Worm (Caenorhabditis elegans): ENCODE data around the gene rpl-23.

The rpl-23 gene

DNA sequence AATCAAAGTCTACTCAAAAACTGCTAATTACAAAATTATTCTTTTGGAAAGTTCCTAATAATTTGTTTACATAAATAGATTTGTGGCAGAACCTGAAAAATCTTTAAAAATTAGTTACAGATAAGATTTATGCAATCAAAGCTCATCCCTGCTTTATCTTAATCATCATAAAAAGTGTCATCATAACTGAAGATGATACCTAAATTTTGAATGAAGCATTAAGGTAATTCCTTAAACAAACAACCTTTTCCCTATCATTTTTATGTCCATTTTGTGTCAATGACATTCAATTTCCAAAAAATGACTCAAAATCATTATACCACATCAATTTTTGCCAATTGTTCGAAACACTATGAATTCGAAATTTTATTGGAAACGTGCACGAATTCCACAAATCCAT is 31.8 kb upstream of the rpl-23 start, which contains the start of gene B0244.6:
Gene B0244.6 (plus strand): TSS at position 301 of the 400 bp plus-strand sequence.
- TF ChIP-seq lag-1 (GFP tag; IDR thresholded peaks at IDR 0.05): no peak

DNA sequence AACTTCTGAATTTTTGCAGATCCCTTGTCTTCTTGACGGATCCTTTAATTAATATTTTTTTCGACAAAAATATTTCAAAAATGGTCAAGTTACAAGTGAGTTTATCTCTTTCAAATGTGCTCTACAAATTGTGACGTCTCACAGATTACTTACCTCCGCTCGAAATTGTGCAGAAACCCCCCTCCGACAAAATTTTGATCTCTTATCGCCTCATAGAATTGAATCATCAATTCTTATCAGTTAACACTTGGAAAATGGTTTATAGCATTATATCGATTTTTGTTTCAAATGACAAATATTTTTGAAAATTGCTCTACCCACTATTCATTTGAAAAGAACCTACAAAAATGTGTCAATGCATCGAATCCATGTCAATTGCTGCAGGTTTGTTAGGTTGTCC is 29.0 kb upstream of the rpl-23 start, which contains the start of gene B0244.10:
Gene B0244.10 (plus strand): TSS at position 254 of the 400 bp plus-strand sequence.
- TF ChIP-seq lin-40 (tag; optimal IDR thresholded peaks at IDR 0.05) (no peak), nhr-80 (tag; optimal IDR thresholded peaks at IDR 0.05) (peak; percentile 49)

DNA sequence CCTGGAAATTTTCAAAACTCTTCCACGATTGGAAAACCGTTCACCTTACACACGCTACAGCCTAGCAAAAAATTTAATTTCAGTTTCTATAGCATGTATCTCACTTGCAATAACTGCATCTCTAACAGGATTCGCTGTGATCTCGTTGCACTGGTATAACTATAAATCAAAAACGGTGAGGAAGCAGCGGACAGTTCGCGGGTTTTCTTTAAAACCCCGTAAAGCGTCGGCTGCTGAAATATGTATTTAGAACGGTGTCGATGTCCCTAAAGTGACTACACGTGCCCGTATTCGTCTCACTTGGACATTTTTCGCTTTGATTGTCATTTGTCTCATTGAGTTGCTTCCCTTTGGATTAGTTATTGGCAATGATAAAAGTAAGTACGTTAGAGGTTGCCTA is 28.4 kb upstream of the rpl-23 start:
- TF ChIP-seq snpc-4 (GFP tag; optimal IDR thresholded peaks at IDR 0.05): no peak
- peak in 2 of 4 experiments; percentile 45 to 66 for TF ChIP-seq snpc-4 (tag; optimal IDR thresholded peaks at IDR 0.05)
- no peak for TF ChIP-seq ceh-79 (tag; optimal IDR thresholded peaks at IDR 0.05)

DNA sequence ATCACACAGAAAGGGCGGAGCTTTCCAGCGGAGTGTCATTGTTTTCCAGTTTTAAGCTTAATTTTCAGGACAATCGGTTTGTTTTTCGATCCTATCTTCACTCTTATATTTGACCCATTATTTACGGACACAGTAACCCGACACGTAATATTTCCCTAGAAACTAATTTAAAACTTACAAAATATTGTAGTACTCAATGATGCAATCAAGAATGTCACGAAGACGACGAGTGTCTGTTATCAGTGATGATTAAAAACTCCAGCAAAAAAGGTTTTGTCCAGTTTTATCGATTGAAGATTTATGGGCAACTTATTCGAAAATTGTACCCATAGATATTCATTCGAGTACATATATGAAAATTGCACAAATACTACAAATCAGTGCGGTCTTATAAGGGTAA is 27.0 kb upstream of the rpl-23 start, which contains the start of gene B0244.17:
Gene B0244.17 (plus strand): TSS at position 301 of the 400 bp plus-strand sequence.
- TF ChIP-seq ztf-28 (GFP tag; IDR thresholded peaks at IDR 0.05): no peak
- peak; percentile 0 for TF ChIP-seq nhr-80 (tag; optimal IDR thresholded peaks at IDR 0.05)

DNA sequence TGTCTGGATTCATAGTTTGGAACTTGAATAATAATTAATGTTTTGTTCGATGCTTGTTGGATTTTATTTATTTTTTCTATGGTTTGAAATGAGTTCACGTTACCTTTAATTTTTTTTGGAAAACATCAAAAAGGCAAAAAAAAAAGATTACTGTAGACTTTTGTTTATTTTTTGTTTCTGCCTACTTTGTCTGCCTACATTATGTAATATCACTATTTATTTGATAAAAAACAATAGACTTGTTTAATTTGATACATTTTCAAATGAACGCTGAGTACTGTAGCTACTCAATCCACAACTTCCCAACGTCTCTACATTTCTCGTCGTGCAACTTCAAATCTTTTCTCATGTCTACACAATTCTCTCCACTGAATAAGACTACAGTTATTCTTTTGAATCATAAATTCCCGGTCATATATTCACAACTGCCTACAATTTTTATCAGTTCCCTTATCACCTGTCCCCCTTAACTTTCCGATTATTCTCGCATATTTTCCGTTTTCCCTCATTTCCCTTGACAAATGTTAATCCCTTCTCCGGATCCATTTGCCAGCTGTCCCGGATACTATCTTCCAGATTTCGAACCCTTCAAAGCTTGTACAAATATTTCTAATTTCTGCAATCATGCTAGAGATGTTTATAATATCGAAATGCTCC is 25.2 kb upstream of the rpl-23 start, which contains the start of the genes B0244.9 and B0244.7:
Gene B0244.9 (minus strand): TSS at position 51 of the 657 bp plus-strand sequence.
Gene B0244.7 (plus strand): TSS at position 522 of the 657 bp plus-strand sequence.
- TF ChIP-seq ztf-6 (GFP tag; IDR thresholded peaks at IDR 0.05) (no peak), nhr-80 (tag; optimal IDR thresholded peaks at IDR 0.05) (peak; percentile 16)

DNA sequence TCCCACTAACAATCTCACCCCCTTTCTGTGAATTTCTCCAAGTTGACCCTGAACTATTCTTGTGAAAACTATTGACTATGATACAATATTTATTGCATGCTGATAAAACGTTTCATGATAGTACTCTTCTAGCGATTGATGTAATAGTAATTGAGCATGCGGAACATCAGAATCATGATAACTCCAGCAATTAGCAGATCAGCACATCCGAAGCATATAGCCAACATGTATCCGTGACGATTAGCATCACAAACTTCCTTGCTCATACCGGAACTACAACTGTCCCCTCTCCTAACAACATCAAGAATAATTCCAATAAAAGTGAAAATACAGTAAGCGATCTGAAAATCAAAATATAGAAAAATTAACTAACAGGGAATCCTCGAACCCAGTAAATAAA is 24.1 kb upstream of the rpl-23 start:
- TF ChIP-seq Y53F4B.3 (GFP tag; IDR thresholded peaks at IDR 0.05): no peak
- no peak for TF ChIP-seq B0035.1 (tag; optimal IDR thresholded peaks at IDR 0.05)
- no peak for TF ChIP-seq cebp-2 (GFP tag; IDR thresholded peaks at IDR 0.05)
- TF ChIP-seq somi-1 (GFP tag; optimal IDR thresholded peaks at IDR 0.05): no peak
- no peak for TF ChIP-seq efl-1 (GFP tag; optimal IDR thresholded peaks at IDR 0.05)
- TF ChIP-seq dox-1 (GFP tag; IDR thresholded peaks at IDR 0.05): no peak
- TF ChIP-seq him-1 (tag; optimal IDR thresholded peaks at IDR 0.05): no peak
- no peak for TF ChIP-seq akir-1 (GFP tag; optimal IDR thresholded peaks at IDR 0.05)
- TF ChIP-seq C06A6.2 (GFP tag; conservative IDR thresholded peaks at IDR 0.05): no peak
- no peak for TF ChIP-seq unc-62 (GFP tag; optimal IDR thresholded peaks at IDR 0.05)
- TF ChIP-seq chd-7 (tag; optimal IDR thresholded peaks at IDR 0.05): no peak
- no peak for TF ChIP-seq let-526 (GFP tag; IDR thresholded peaks at IDR 0.05)
- 0 out of 2 replicates have a peak, but pooled peaks have one; percentile 54 for TF ChIP-seq ekl-4 (GFP tag; IDR thresholded peaks at IDR 0.05)
- TF ChIP-seq pha-4 (tag; optimal IDR thresholded peaks at IDR 0.05): no peak
- no peak for TF ChIP-seq lin-35 (GFP tag; optimal IDR thresholded peaks at IDR 0.05)
- TF ChIP-seq ztf-3 (GFP tag; optimal IDR thresholded peaks at IDR 0.05): no peak
- no peak for TF ChIP-seq F49E8.2 (tag; optimal IDR thresholded peaks at IDR 0.05; ENCODE audit: insufficient read depth)
- 0 out of 2 replicates have a peak, but pooled peaks have one; percentile 20 for TF ChIP-seq Y95B8A.8 (GFP tag; IDR thresholded peaks at IDR 0.05)
- TF ChIP-seq hrde-1 (tag; optimal IDR thresholded peaks at IDR 0.05; ENCODE audit: borderline replicate concordance): peak; percentile 21
- TF ChIP-seq nhr-120 (GFP tag; IDR thresholded peaks at IDR 0.05): no peak
- no peak for TF ChIP-seq sdz-38 (tag; optimal IDR thresholded peaks at IDR 0.05)
- 0 out of 2 replicates have a peak, but pooled peaks have one; percentile 15 for TF ChIP-seq F33H1.4 (GFP tag; IDR thresholded peaks at IDR 0.05)
- no peak for TF ChIP-seq snpc-1.3 (tag; optimal IDR thresholded peaks at IDR 0.05; ENCODE audit: insufficient read depth)
- peak; percentile 61 for TF ChIP-seq madf-6 (GFP tag; IDR thresholded peaks at IDR 0.05)
- TF ChIP-seq F10E7.11 (tag; optimal IDR thresholded peaks at IDR 0.05): no peak
- no peak for TF ChIP-seq bed-2 (GFP tag; IDR thresholded peaks at IDR 0.05)
- no peak for TF ChIP-seq B0019.2 (GFP tag; conservative IDR thresholded peaks at IDR 0.05)
- no peak for TF ChIP-seq hlh-26 (GFP tag; conservative IDR thresholded peaks at IDR 0.05)
- TF ChIP-seq F37B4.10 (GFP tag; IDR thresholded peaks at IDR 0.05): no peak
- no peak for TF ChIP-seq F52B5.7 (tag; optimal IDR thresholded peaks at IDR 0.05)
